Worm (Caenorhabditis elegans): ENCODE measurements around the gene tars-1.
A peak's percentile ranks its signal among the peaks of the same experiment; 100 is the strongest.

- TF ChIP-seq zfh-2 (GFP tag; conservative IDR thresholded peaks at IDR 0.05) (no peak), Y53F4B.3 (GFP tag; IDR thresholded peaks at IDR 0.05) (no peak), nhr-120 (GFP tag; IDR thresholded peaks at IDR 0.05) (no peak), F57C9.4 (tag; optimal IDR thresholded peaks at IDR 0.05) (no peak), sdz-38 (tag; optimal IDR thresholded peaks at IDR 0.05) (no peak), ets-4 (GFP tag; optimal IDR thresholded peaks at IDR 0.05) (no peak), pha-4 (tag; optimal IDR thresholded peaks at IDR 0.05) (no peak), snpc-4 (GFP tag; optimal IDR thresholded peaks at IDR 0.05) (no peak), snpc-4 (tag; optimal IDR thresholded peaks at IDR 0.05) (peak in 1 of 4 experiments; percentile 14), Y56A3A.18 (GFP tag; IDR thresholded peaks at IDR 0.05) (no peak), nfya-1 (tag; optimal IDR thresholded peaks at IDR 0.05; ENCODE audit: borderline replicate concordance, insufficient read depth) (no peak), ceh-58 (GFP tag; IDR thresholded peaks at IDR 0.05) (no peak), unc-62 (GFP tag; optimal IDR thresholded peaks at IDR 0.05) (no peak), F10E7.11 (tag; optimal IDR thresholded peaks at IDR 0.05) (no peak)
These were observed 37.1 kb upstream of the tars-1 start, which contains the start of gene F13D12.8 for ce11 chrII:11732513-11732912.

All from whole organism, young adult.